Worm (Caenorhabditis elegans) whole organism, L4 larva: Measurements from ENCODE around the gene B0432.10.

Source experiments
- D1046.2 ChIP-seq: fragments of 200-800 bp; sonication (Bioruptor generic); IDR thresholded peaks from 2 replicates; pipeline ENCODE4 v1.3.6; 2022; ENCODE audit warnings: missing genetic modification characterization, missing compliant biosample characterization
- F10B5.3 ChIP-seq: sonication (generic microtip); optimal IDR thresholded peaks from 2 replicates; lab custom pipeline; 2016; ENCODE audit warnings: mild to moderate bottlenecking, missing genetic modification characterization, missing compliant biosample characterization
- F44E2.7 ChIP-seq: fragments of 200-800 bp; sonication (Bioruptor generic); IDR thresholded peaks from 2 replicates; pipeline ENCODE4 v2.1.2; 2022; ENCODE audit warnings: missing genetic modification characterization, missing compliant biosample characterization
- F49E8.2 ChIP-seq: sonication (generic microtip); optimal IDR thresholded peaks from 2 replicates; lab custom pipeline; 2016; ENCODE audit warnings: missing compliant biosample characterization, mild to moderate bottlenecking, missing genetic modification characterization, borderline replicate concordance
- R02D3.7 ChIP-seq: fragments of 150-350 bp; sonication (generic microtip); optimal IDR thresholded peaks from 3 replicates; lab custom pipeline; 2014; ENCODE audit warnings: missing biosample characterization, missing genetic modification characterization
- Y48G9A.11 ChIP-seq: fragments of 200-800 bp; sonication (Bioruptor generic); IDR thresholded peaks from 2 replicates; pipeline ENCODE4 v1.3.6; 2022; ENCODE audit warnings: missing genetic modification reagents, missing genetic modification characterization, missing compliant biosample characterization
- Y75B8A.6 ChIP-seq: fragments of 200-800 bp; sonication (Bioruptor generic); IDR thresholded peaks from 2 replicates; pipeline ENCODE4 v1.3.6; 2022; ENCODE audit warnings: missing genetic modification reagents, missing genetic modification characterization, missing compliant biosample characterization
- aha-1 ChIP-seq: fragments of 150-350 bp; peaks from one replicate; lab custom pipeline; 2014; ENCODE audit warnings: missing biosample characterization, missing genetic modification characterization
- aly-2 ChIP-seq: sonication (generic microtip); optimal IDR thresholded peaks from 2 replicates; lab custom pipeline; 2018; ENCODE audit warnings: missing biosample characterization, missing genetic modification characterization
- ama-1 ChIP-seq: fragments of 150-350 bp; optimal IDR thresholded peaks from 2 replicates; lab custom pipeline; 2014; ENCODE audit warnings: inconsistent platforms, mixed read lengths
- attf-4 ChIP-seq: sonication (generic microtip); optimal IDR thresholded peaks from 3 replicates; lab custom pipeline; 2017; ENCODE audit warnings: missing biosample characterization, missing genetic modification characterization
- ces-1 ChIP-seq: fragments of 150-350 bp; sonication (generic microtip); optimal IDR thresholded peaks from 4 replicates; lab custom pipeline; 2014; ENCODE audit warnings: missing biosample characterization, missing genetic modification reagents, missing genetic modification characterization
- cey-2 ChIP-seq: sonication (generic microtip); optimal IDR thresholded peaks from 3 replicates; lab custom pipeline; 2017; ENCODE audit warnings: missing genetic modification characterization, mild to moderate bottlenecking, missing compliant biosample characterization, antibody characterized with exemption, borderline replicate concordance; ENCODE audit not compliant: insufficient read depth
- ctbp-1 ChIP-seq: fragments of 200-800 bp; sonication (Bioruptor generic); IDR thresholded peaks from 2 replicates; pipeline ENCODE4 v1.3.6; 2022; ENCODE audit warnings: missing genetic modification reagents, missing genetic modification characterization, missing compliant biosample characterization
- daf-12 ChIP-seq: fragments of 150-350 bp; optimal IDR thresholded peaks from 2 replicates; lab custom pipeline; 2014; ENCODE audit warnings: missing biosample characterization, missing genetic modification reagents, missing genetic modification characterization
- daf-19 ChIP-seq: fragments of 200-800 bp; sonication (Bioruptor generic); conservative IDR thresholded peaks from 2 replicates; pipeline ENCODE4 v1.3.6; 2022; ENCODE audit warnings: missing genetic modification characterization, missing compliant biosample characterization
- daf-8 ChIP-seq: fragments of 200-800 bp; sonication (Bioruptor generic); IDR thresholded peaks from 2 replicates; pipeline ENCODE4 v1.3.6; 2022; ENCODE audit warnings: missing genetic modification characterization, missing compliant biosample characterization
- dmd-8 ChIP-seq: fragments of 200-800 bp; sonication (Bioruptor generic); IDR thresholded peaks from 2 replicates; pipeline ENCODE4 v1.3.6; 2022; ENCODE audit warnings: missing genetic modification characterization, missing compliant biosample characterization
- dmd-9 ChIP-seq: fragments of 200-800 bp; sonication (Bioruptor generic); IDR thresholded peaks from 2 replicates; pipeline ENCODE4 v1.3.6; 2022; ENCODE audit warnings: missing genetic modification reagents, missing genetic modification characterization, missing compliant biosample characterization
- dve-1 ChIP-seq: sonication (generic microtip); optimal IDR thresholded peaks from 2 replicates; lab custom pipeline; 2017; ENCODE audit warnings: antibody characterized with exemption, mild to moderate bottlenecking, missing genetic modification characterization, missing compliant biosample characterization; ENCODE audit not compliant: insufficient read depth
- egl-27 ChIP-seq: sonication (generic microtip); optimal IDR thresholded peaks from 3 replicates; lab custom pipeline; 2017; ENCODE audit warnings: missing biosample characterization, missing genetic modification reagents, missing genetic modification characterization
- gei-8 ChIP-seq: fragments of 200-800 bp; sonication (Bioruptor generic); optimal IDR thresholded peaks from 2 replicates; lab custom pipeline; 2018; ENCODE audit warnings: mild to moderate bottlenecking, missing genetic modification characterization, missing compliant biosample characterization
- jun-1 ChIP-seq: fragments of 150-350 bp; optimal IDR thresholded peaks from 2 replicates; lab custom pipeline; 2014; ENCODE audit warnings: missing biosample characterization, missing genetic modification reagents, missing genetic modification characterization
- lim-7 ChIP-seq: fragments of 200-800 bp; sonication (Bioruptor generic); IDR thresholded peaks from 2 replicates; pipeline ENCODE4 v1.3.6; 2022; ENCODE audit warnings: missing genetic modification characterization, missing compliant biosample characterization
- lin-15B ChIP-seq: fragments of 150-350 bp; sonication (generic microtip); optimal IDR thresholded peaks from 3 replicates; lab custom pipeline; 2014; ENCODE audit warnings: missing biosample characterization, missing genetic modification characterization
- lin-29 ChIP-seq: fragments of 200-800 bp; sonication (Bioruptor generic); IDR thresholded peaks from 2 replicates; pipeline ENCODE4 v1.3.6; 2022; ENCODE audit warnings: missing genetic modification reagents, missing genetic modification characterization, missing compliant biosample characterization
- lin-39 ChIP-seq: fragments of 150-350 bp; optimal IDR thresholded peaks from 2 replicates; lab custom pipeline; 2014; ENCODE audit warnings: missing biosample characterization, missing genetic modification reagents, missing genetic modification characterization
- lir-3 ChIP-seq: sonication (generic microtip); optimal IDR thresholded peaks from 2 replicates; lab custom pipeline; 2016; ENCODE audit warnings: mild to moderate bottlenecking, missing genetic modification characterization, missing compliant biosample characterization
- lsy-2 ChIP-seq, 2 experiments: fragments of 150-350 bp in 1 of 2; sonication (generic microtip) in 1 of 2; optimal IDR thresholded peaks; 2 replicates each; lab custom pipeline; 2014 to 2017; ENCODE audit warnings: missing biosample characterization in 2 of 2, missing genetic modification characterization in 2 of 2
- madf-5 ChIP-seq, 2 experiments: fragments of 200-800 bp; sonication (Bioruptor generic); IDR thresholded peaks; 2 replicates each; pipeline ENCODE4 v1.3.6; 2022; ENCODE audit warnings: missing compliant biosample characterization in 2 of 2, missing genetic modification characterization in 2 of 2
- madf-9 ChIP-seq: fragments of 200-800 bp; sonication (Bioruptor generic); conservative IDR thresholded peaks from 2 replicates; pipeline ENCODE4 v1.3.6; 2022; ENCODE audit warnings: missing genetic modification reagents, missing genetic modification characterization, missing compliant biosample characterization
- mdt-29 ChIP-seq: fragments of 200-800 bp; sonication (Bioruptor generic); IDR thresholded peaks from 2 replicates; pipeline ENCODE4 v1.3.6; 2022; ENCODE audit warnings: missing genetic modification reagents, missing genetic modification characterization, missing compliant biosample characterization
- mxl-2 ChIP-seq: fragments of 200-800 bp; sonication (Bioruptor generic); conservative IDR thresholded peaks from 2 replicates; pipeline ENCODE4 v1.3.6; 2022; ENCODE audit warnings: missing genetic modification reagents, missing genetic modification characterization, missing compliant biosample characterization
- mxl-3 ChIP-seq: fragments of 200-800 bp; sonication (Bioruptor generic); optimal IDR thresholded peaks from 2 replicates; lab custom pipeline; 2018; ENCODE audit warnings: mild to moderate bottlenecking, missing genetic modification characterization, missing compliant biosample characterization
- nhr-10 ChIP-seq: fragments of 150-350 bp; optimal IDR thresholded peaks from 2 replicates; lab custom pipeline; 2014; ENCODE audit warnings: missing biosample characterization, missing genetic modification characterization
- nhr-102 ChIP-seq: sonication (generic microtip); optimal IDR thresholded peaks from 2 replicates; lab custom pipeline; 2016; ENCODE audit warnings: mild to moderate bottlenecking, missing genetic modification characterization, moderate library complexity, missing compliant biosample characterization
- nhr-11 ChIP-seq: fragments of 150-350 bp; optimal IDR thresholded peaks from 2 replicates; lab custom pipeline; 2014; ENCODE audit warnings: missing biosample characterization, missing genetic modification characterization
- nhr-25 ChIP-seq: sonication (generic microtip); optimal IDR thresholded peaks from 2 replicates; lab custom pipeline; 2017; ENCODE audit warnings: missing genetic modification characterization, mild to moderate bottlenecking, missing compliant biosample characterization, antibody characterized with exemption, moderate library complexity, borderline replicate concordance; ENCODE audit not compliant: insufficient read depth
- nhr-28 ChIP-seq: fragments of 150-350 bp; optimal IDR thresholded peaks from 2 replicates; lab custom pipeline; 2014; ENCODE audit warnings: missing biosample characterization, missing genetic modification characterization
- nhr-6 ChIP-seq: fragments of 150-350 bp; optimal IDR thresholded peaks from 2 replicates; lab custom pipeline; 2014; ENCODE audit warnings: missing biosample characterization, missing genetic modification characterization
- nhr-77 ChIP-seq: fragments of 150-350 bp; optimal IDR thresholded peaks from 2 replicates; lab custom pipeline; 2014; ENCODE audit warnings: missing biosample characterization, missing genetic modification characterization
- pha-4 ChIP-seq, 2 experiments: fragments of 150-350 bp in 1 of 2; fragments of 200-800 bp in 1 of 2; sonication (Bioruptor generic) in 1 of 2; IDR thresholded peaks in 1 of 2; optimal IDR thresholded peaks in 1 of 2; 2 replicates each; pipeline versions ENCODE4 v1.3.6 to Lab custom; 2014 to 2022; ENCODE audit warnings: missing genetic modification characterization in 2 of 2, missing genetic modification reagents in 2 of 2, missing biosample characterization in 1 of 2, missing compliant biosample characterization in 1 of 2
- rbr-2 ChIP-seq: sonication (generic microtip); optimal IDR thresholded peaks from 2 replicates; lab custom pipeline; 2016; ENCODE audit warnings: missing genotype, missing genetic modification characterization, missing compliant biosample characterization
- saeg-2 ChIP-seq: fragments of 200-800 bp; sonication (Bioruptor generic); IDR thresholded peaks from 2 replicates; pipeline ENCODE4 v1.3.6; 2022; ENCODE audit warnings: missing genetic modification reagents, missing genetic modification characterization, missing compliant biosample characterization
- unc-130 ChIP-seq: sonication (generic microtip); optimal IDR thresholded peaks from 2 replicates; lab custom pipeline; 2016; ENCODE audit warnings: missing genetic modification reagents, missing genetic modification characterization, missing compliant biosample characterization
- zag-1 ChIP-seq: fragments of 150-350 bp; optimal IDR thresholded peaks from 2 replicates; lab custom pipeline; 2014; ENCODE audit warnings: missing biosample characterization, missing genetic modification characterization
- zip-11 ChIP-seq: fragments of 200-800 bp; sonication (Bioruptor generic); IDR thresholded peaks from 2 replicates; pipeline ENCODE4 v1.3.6; 2022; ENCODE audit warnings: missing genetic modification characterization, missing compliant biosample characterization
- ztf-11 ChIP-seq: fragments of 150-350 bp; optimal IDR thresholded peaks from 2 replicates; lab custom pipeline; 2014; ENCODE audit warnings: missing biosample characterization, missing genetic modification characterization

The B0432.10 gene

ce11 chrII:255753-256152 is 30.3 kb downstream of the B0432.10 start:
- TF ChIP-seq aha-1 (tag; lab: Kevin White, UChicago): peak; percentile 75

DNA sequence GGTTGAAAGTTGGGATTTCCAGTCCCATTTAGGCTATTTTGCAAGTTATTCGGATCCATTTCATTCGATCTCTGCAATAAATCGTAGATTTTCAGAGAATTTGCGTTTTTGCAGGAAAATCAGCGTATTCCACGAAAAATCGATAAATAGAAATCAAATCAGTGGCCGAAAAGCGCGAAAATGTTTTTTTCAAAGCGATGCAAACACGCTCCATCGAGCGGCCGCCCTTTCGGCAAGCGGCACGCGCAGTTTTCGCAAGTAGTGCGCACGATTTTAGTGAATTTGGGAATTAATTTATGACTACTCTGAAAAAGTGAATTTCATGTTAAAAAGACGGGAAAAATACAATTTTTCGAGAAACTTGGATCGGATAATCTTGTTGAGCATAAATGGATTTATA is 31.0 kb downstream of the B0432.10 start:
- TF ChIP-seq nhr-10 (peak; percentile 57), nhr-102 (tag; lab: Kevin White, UChicago) (peak; percentile 91), Y75B8A.6 (GFP tag; lab: Robert Waterston, UW) (no peak), mdt-29 (peak; percentile 46; the same call in 1 of the 2 replicates), Y48G9A.11 (GFP tag; lab: Robert Waterston, UW) (peak; percentile 83), daf-19 (GFP tag; lab: Robert Waterston, UW) (peak; percentile 75; the same call in 1 of the 2 replicates), ctbp-1 (peak; percentile 78), R02D3.7 (tag; lab: Kevin White, UChicago) (no peak), gei-8 (GFP tag; lab: Kevin White, UChicago) (no peak), unc-130 (peak; percentile 92), aha-1 (tag; lab: Kevin White, UChicago) (peak; percentile 99), dmd-9 (GFP tag; lab: Robert Waterston, UW) (peak; percentile 87; the same call in 1 of the 2 replicates), jun-1 (tag; lab: Kevin White, UChicago) (peak; percentile 89), ces-1 (GFP tag; lab: Kevin White, UChicago) (peak; percentile 90), zag-1 (tag; lab: Kevin White, UChicago) (peak; percentile 50), madf-5 (GFP tag; IDR thresholded peaks at IDR 0.05; lab: Robert Waterston, UW) (no peak), rbr-2 (tag; lab: Kevin White, UChicago) (peak; percentile 93), nhr-6 (tag; lab: Kevin White, UChicago) (peak; percentile 97), lsy-2 (tag; optimal IDR thresholded peaks at IDR 0.05; lab: Kevin White, UChicago) (peak; percentile 70 to 95), ama-1 (lab: Kevin White, UChicago) (no peak), zip-11 (GFP tag; lab: Robert Waterston, UW) (no peak), aly-2 (tag; lab: Kevin White, UChicago) (no peak), nhr-25 (peak; percentile 92), cey-2 (tag; lab: Kevin White, UChicago) (no peak), D1046.2 (GFP tag; lab: Robert Waterston, UW) (no peak), saeg-2 (GFP tag; lab: Robert Waterston, UW) (0 out of 2 replicates have a peak, but pooled peaks have one; percentile 62), lin-15B (peak; percentile 95), egl-27 (tag; lab: Kevin White, UChicago) (no peak), mxl-3 (peak; percentile 82), F10B5.3 (tag; lab: Kevin White, UChicago) (peak; percentile 72), lin-39 (tag; lab: Kevin White, UChicago) (no peak), attf-4 (tag; lab: Kevin White, UChicago) (no peak), lir-3 (tag; lab: Kevin White, UChicago) (peak; percentile 0), daf-12 (tag; lab: Kevin White, UChicago) (no peak), daf-8 (GFP tag; lab: Robert Waterston, UW) (no peak), dve-1 (tag; lab: Kevin White, UChicago) (peak; percentile 98), F49E8.2 (tag; lab: Kevin White, UChicago) (peak; percentile 84), F44E2.7 (GFP tag; lab: Robert Waterston, UW) (peak; percentile 88; the same call in 1 of the 2 replicates), nhr-28 (peak; percentile 92), ztf-11 (tag; lab: Kevin White, UChicago) (no peak), madf-9 (peak; percentile 68; the same call in 1 of the 2 replicates), nhr-11 (peak; percentile 90), dmd-8 (GFP tag; lab: Robert Waterston, UW) (0 out of 2 replicates have a peak, but pooled peaks have one; percentile 16), pha-4 (GFP tag; IDR thresholded peaks at IDR 0.05; lab: Robert Waterston, UW) (peak; percentile 77), pha-4 (tag; optimal IDR thresholded peaks at IDR 0.05; lab: Kevin White, UChicago) (no peak), lin-29 (peak; percentile 79), lim-7 (GFP tag; lab: Robert Waterston, UW) (peak; percentile 62; the same call in 1 of the 2 replicates), mxl-2 (GFP tag; lab: Robert Waterston, UW) (0 out of 2 replicates have a peak, but pooled peaks have one; percentile 54), nhr-77 (tag; lab: Kevin White, UChicago) (peak; percentile 94)
